Worm (Caenorhabditis elegans) whole organism, late embryonic: ENCODE results near the gene gos-28.

Source experiments
- K02D7.2 ChIP-seq: sonication (generic microtip); optimal IDR thresholded peaks from 2 replicates; lab custom pipeline; 2017; ENCODE audit warnings: mild to moderate bottlenecking, missing genetic modification characterization, missing compliant biosample characterization
- ceh-30 ChIP-seq: fragments of 150-350 bp; optimal IDR thresholded peaks from 2 replicates; lab custom pipeline; 2014; ENCODE audit warnings: missing biosample characterization, missing genetic modification characterization
- ceh-31 ChIP-seq: sonication (generic microtip); optimal IDR thresholded peaks from 2 replicates; lab custom pipeline; 2016; ENCODE audit warnings: missing genetic modification characterization, missing compliant biosample characterization
- ceh-34 ChIP-seq: sonication (generic microtip); optimal IDR thresholded peaks from 2 replicates; lab custom pipeline; 2016; ENCODE audit warnings: mild to moderate bottlenecking, missing genetic modification characterization, missing compliant biosample characterization
- ceh-48 ChIP-seq: sonication (generic microtip); optimal IDR thresholded peaks from 2 replicates; lab custom pipeline; 2016; ENCODE audit warnings: missing genetic modification characterization, inconsistent platforms, missing compliant biosample characterization
- ceh-6 ChIP-seq: fragments of 200-800 bp; sonication (Bioruptor generic); optimal IDR thresholded peaks from 2 replicates; lab custom pipeline; 2018; ENCODE audit warnings: mild to moderate bottlenecking, missing genetic modification characterization, missing compliant biosample characterization
- che-1 ChIP-seq: sonication (generic microtip); optimal IDR thresholded peaks from 2 replicates; lab custom pipeline; 2016; ENCODE audit warnings: mild to moderate bottlenecking, missing genetic modification characterization, missing compliant biosample characterization
- dmd-4 ChIP-seq: sonication (generic microtip); optimal IDR thresholded peaks from 2 replicates; lab custom pipeline; 2016; ENCODE audit warnings: borderline replicate concordance, missing genetic modification characterization, missing compliant biosample characterization
- dve-1 ChIP-seq: sonication (generic microtip); optimal IDR thresholded peaks from 2 replicates; lab custom pipeline; 2017; ENCODE audit warnings: antibody characterized with exemption, mild to moderate bottlenecking, missing genetic modification characterization, missing compliant biosample characterization
- eyg-1 ChIP-seq: sonication (generic microtip); optimal IDR thresholded peaks from 2 replicates; lab custom pipeline; 2016; ENCODE audit warnings: missing genotype, missing genetic modification characterization, missing compliant biosample characterization
- fax-1 ChIP-seq: sonication (generic microtip); optimal IDR thresholded peaks from 2 replicates; lab custom pipeline; 2016; ENCODE audit warnings: missing genotype, missing genetic modification characterization, missing compliant biosample characterization
- fkh-10 ChIP-seq: fragments of 150-350 bp; optimal IDR thresholded peaks from 2 replicates; lab custom pipeline; 2014; ENCODE audit warnings: missing biosample characterization, missing genetic modification reagents, missing genetic modification characterization
- gmeb-2 ChIP-seq: sonication (generic microtip); optimal IDR thresholded peaks from 2 replicates; lab custom pipeline; 2016; ENCODE audit warnings: missing genetic modification characterization, inconsistent platforms, missing compliant biosample characterization
- hlh-15 ChIP-seq: sonication (generic microtip); optimal IDR thresholded peaks from 2 replicates; lab custom pipeline; 2016; ENCODE audit warnings: missing genetic modification characterization, missing compliant biosample characterization
- hlh-30 ChIP-seq: sonication (generic microtip); optimal IDR thresholded peaks from 2 replicates; lab custom pipeline; 2017; ENCODE audit warnings: antibody characterized with exemption, missing genetic modification characterization, missing compliant biosample characterization; ENCODE audit not compliant: insufficient read depth
- lin-11 ChIP-seq: fragments of 200-800 bp; sonication (Bioruptor generic); optimal IDR thresholded peaks from 2 replicates; lab custom pipeline; 2018; ENCODE audit warnings: mild to moderate bottlenecking, missing genetic modification characterization, missing compliant biosample characterization
- madf-2 ChIP-seq: sonication (generic microtip); optimal IDR thresholded peaks from 2 replicates; lab custom pipeline; 2017; ENCODE audit warnings: missing genetic modification characterization, missing compliant biosample characterization
- nfya-1 ChIP-seq: sonication (generic microtip); optimal IDR thresholded peaks from 2 replicates; lab custom pipeline; 2017; ENCODE audit warnings: missing genetic modification characterization, mild to moderate bottlenecking, missing compliant biosample characterization, antibody characterized with exemption, moderate library complexity
- nhr-11 ChIP-seq: fragments of 150-350 bp; optimal IDR thresholded peaks from 2 replicates; lab custom pipeline; 2014; ENCODE audit warnings: missing biosample characterization, missing genetic modification characterization
- nhr-232 ChIP-seq: sonication (generic microtip); optimal IDR thresholded peaks from 2 replicates; lab custom pipeline; 2016; ENCODE audit warnings: missing genetic modification characterization, missing compliant biosample characterization
- npax-4 ChIP-seq: sonication (generic microtip); optimal IDR thresholded peaks from 2 replicates; lab custom pipeline; 2016; ENCODE audit warnings: missing genetic modification characterization, missing compliant biosample characterization
- odd-2 ChIP-seq: sonication (generic microtip); optimal IDR thresholded peaks from 2 replicates; lab custom pipeline; 2017; ENCODE audit warnings: antibody characterized with exemption, mild to moderate bottlenecking, missing genetic modification characterization, missing compliant biosample characterization
- pat-9 ChIP-seq: fragments of 200-800 bp; sonication (Bioruptor generic); optimal IDR thresholded peaks from 2 replicates; lab custom pipeline; 2018; ENCODE audit warnings: mild to moderate bottlenecking, missing genetic modification characterization, moderate library complexity, missing compliant biosample characterization
- pha-2 ChIP-seq: sonication (generic microtip); optimal IDR thresholded peaks from 2 replicates; lab custom pipeline; 2017; ENCODE audit warnings: mild to moderate bottlenecking, missing genetic modification characterization, missing compliant biosample characterization
- pha-4 ChIP-seq: fragments of 150-350 bp; optimal IDR thresholded peaks from 2 replicates; lab custom pipeline; 2018; ENCODE audit warnings: missing biosample characterization, missing genetic modification reagents, missing genetic modification characterization
- pqm-1 ChIP-seq: sonication (generic microtip); optimal IDR thresholded peaks from 2 replicates; lab custom pipeline; 2016; ENCODE audit warnings: missing genetic modification characterization, missing compliant biosample characterization
- pros-1 ChIP-seq: fragments of 150-350 bp; optimal IDR thresholded peaks from 2 replicates; lab custom pipeline; 2014; ENCODE audit warnings: missing biosample characterization, missing genetic modification reagents, missing genetic modification characterization
- ref-2 ChIP-seq: sonication (generic microtip); optimal IDR thresholded peaks from 2 replicates; lab custom pipeline; 2016; ENCODE audit warnings: missing genetic modification characterization, missing compliant biosample characterization
- sox-4 ChIP-seq: sonication (generic microtip); optimal IDR thresholded peaks from 2 replicates; lab custom pipeline; 2017; ENCODE audit warnings: mild to moderate bottlenecking, missing genetic modification characterization, inconsistent platforms, missing compliant biosample characterization
- tbx-2 ChIP-seq: sonication (generic microtip); optimal IDR thresholded peaks from 2 replicates; lab custom pipeline; 2016; ENCODE audit warnings: missing genetic modification characterization, missing compliant biosample characterization
- tbx-7 ChIP-seq: sonication (generic microtip); optimal IDR thresholded peaks from 2 replicates; lab custom pipeline; 2016; ENCODE audit warnings: missing genotype, missing genetic modification characterization, missing compliant biosample characterization
- ttx-3 ChIP-seq: sonication (generic microtip); optimal IDR thresholded peaks from 2 replicates; lab custom pipeline; 2016; ENCODE audit warnings: missing genetic modification reagents, missing genetic modification characterization, missing compliant biosample characterization
- unc-42 ChIP-seq: sonication (generic microtip); optimal IDR thresholded peaks from 2 replicates; lab custom pipeline; 2016; ENCODE audit warnings: missing genotype, missing genetic modification characterization, missing compliant biosample characterization
- unc-86 ChIP-seq: sonication (generic microtip); optimal IDR thresholded peaks from 2 replicates; lab custom pipeline; 2016; ENCODE audit warnings: missing genetic modification characterization, missing compliant biosample characterization
- zip-5 ChIP-seq: sonication (generic microtip); optimal IDR thresholded peaks from 2 replicates; lab custom pipeline; 2016; ENCODE audit warnings: missing genetic modification characterization, missing compliant biosample characterization
- ztf-16 ChIP-seq: sonication (generic microtip); optimal IDR thresholded peaks from 2 replicates; lab custom pipeline; 2017; ENCODE audit warnings: missing genetic modification characterization, missing compliant biosample characterization

The gos-28 gene

DNA sequence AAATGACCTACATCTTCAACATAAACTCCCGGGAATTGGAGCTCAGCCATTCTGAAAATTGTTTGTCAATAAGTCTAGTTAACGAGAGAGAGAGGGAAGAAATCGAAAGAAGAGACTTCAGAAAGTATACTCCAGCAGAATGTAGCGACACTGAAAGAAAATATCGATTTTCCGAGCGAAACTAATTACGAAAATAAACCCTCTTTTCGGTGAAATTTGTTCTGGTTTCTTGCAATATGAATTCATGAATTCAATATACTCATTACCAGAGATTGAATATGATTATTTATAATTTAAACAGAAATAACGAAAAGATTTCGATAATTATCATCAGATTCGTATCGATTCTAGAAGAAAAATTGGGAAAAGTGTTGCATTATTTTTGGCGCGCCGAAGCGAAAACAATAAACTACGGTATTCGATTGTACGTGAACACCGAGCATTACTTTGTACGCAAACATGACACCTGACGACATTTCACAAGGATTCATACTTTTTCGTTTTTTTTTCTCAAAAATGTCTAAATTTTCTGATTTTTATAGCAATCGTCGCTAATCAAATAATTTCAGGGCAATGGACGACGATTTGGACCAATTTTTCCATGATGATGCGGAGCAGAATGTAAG, 32.7 kb upstream of the gos-28 start, which contains the start of the genes hmg-4 and T20B12.3:
hmg-4 (minus strand) TSS at position 51 of the 626 bp plus-strand sequence.
T20B12.3 (plus strand) TSS at position 570 of the 626 bp plus-strand sequence.
- peak; percentile 38 for TF ChIP-seq ceh-31 (tag; lab: Kevin White, UChicago)
- no peak for TF ChIP-seq dmd-4 (tag; lab: Kevin White, UChicago)
- TF ChIP-seq unc-42 (tag; lab: Kevin White, UChicago): peak; percentile 16
- TF ChIP-seq ceh-48 (tag; lab: Kevin White, UChicago): no peak
- TF ChIP-seq nfya-1 (tag; lab: Kevin White, UChicago): peak; percentile 44
- TF ChIP-seq, all 69 proteins: peak for 3

DNA sequence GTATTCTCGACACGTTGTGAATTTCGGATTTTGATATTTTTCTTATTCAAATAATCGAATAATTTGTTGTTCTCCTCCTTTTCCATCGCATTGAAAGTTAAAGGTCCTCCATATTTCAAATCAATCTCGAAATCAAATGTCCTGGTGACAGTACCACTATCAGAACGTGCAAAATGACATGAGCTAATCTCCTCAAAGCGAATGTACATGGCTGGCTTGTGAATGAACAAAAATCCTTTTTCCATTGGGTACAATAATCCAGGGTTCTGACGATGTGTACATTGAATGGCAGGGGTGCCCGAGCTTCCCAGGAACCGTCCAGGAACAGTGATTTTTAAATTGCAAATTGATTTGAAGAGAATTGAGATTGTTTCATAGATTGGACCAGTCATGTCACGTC, 31.1 kb upstream of the gos-28 start:
- TF ChIP-seq pha-4 (tag; lab: Kevin White, UChicago) (no peak), unc-86 (tag; lab: Kevin White, UChicago) (no peak), odd-2 (tag; lab: Kevin White, UChicago) (no peak), zip-5 (no peak), ceh-30 (tag; lab: Kevin White, UChicago) (no peak), unc-42 (tag; lab: Kevin White, UChicago) (no peak), gmeb-2 (tag; lab: Kevin White, UChicago) (no peak), hlh-15 (tag; lab: Kevin White, UChicago) (no peak), ceh-6 (GFP tag; lab: Kevin White, UChicago) (no peak), ceh-48 (tag; lab: Kevin White, UChicago) (no peak)

DNA sequence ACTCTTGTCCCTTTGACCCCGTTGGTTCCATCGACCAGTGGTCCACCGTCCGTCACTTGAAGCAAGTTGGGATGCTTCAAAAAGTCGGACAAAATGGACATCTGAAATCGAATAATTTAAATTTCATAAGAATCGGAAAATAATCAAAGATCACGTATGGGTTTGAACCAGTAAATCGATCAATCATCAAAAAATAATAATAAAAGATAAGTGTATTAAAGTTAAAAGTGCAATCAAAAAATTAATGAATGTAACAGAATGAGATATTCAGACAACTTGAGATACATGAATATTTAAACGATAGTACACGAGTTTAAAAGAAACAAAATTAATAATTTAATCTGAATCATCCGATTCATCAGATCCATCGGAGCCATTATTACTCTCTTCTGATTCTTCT, 30.0 kb upstream of the gos-28 start, which contains the start of gene T20B12.7:
T20B12.7 (minus strand) TSS at position 101 of the 400 bp plus-strand sequence.
- TF ChIP-seq K02D7.2 (tag; lab: Kevin White, UChicago): no peak
- TF ChIP-seq pqm-1 (tag; lab: Kevin White, UChicago): no peak
- TF ChIP-seq nhr-232 (tag; lab: Kevin White, UChicago): no peak
- no peak for TF ChIP-seq dmd-4 (tag; lab: Kevin White, UChicago)
- no peak for TF ChIP-seq sox-4 (tag; lab: Kevin White, UChicago)
- TF ChIP-seq ref-2: no peak
- TF ChIP-seq eyg-1: no peak
- no peak for TF ChIP-seq nhr-11 (tag; lab: Kevin White, UChicago)
- TF ChIP-seq ceh-34 (tag; lab: Kevin White, UChicago): no peak
- TF ChIP-seq dve-1 (tag; lab: Kevin White, UChicago): no peak
- TF ChIP-seq tbx-2 (tag; lab: Kevin White, UChicago): no peak
- TF ChIP-seq npax-4 (tag; lab: Kevin White, UChicago): no peak
- TF ChIP-seq madf-2 (tag; lab: Kevin White, UChicago): no peak
- no peak for TF ChIP-seq pros-1 (tag; lab: Kevin White, UChicago)
- no peak for TF ChIP-seq pha-2 (tag; lab: Kevin White, UChicago)
- no peak for TF ChIP-seq lin-11 (tag; lab: Kevin White, UChicago)
- TF ChIP-seq nfya-1 (tag; lab: Kevin White, UChicago): no peak

DNA sequence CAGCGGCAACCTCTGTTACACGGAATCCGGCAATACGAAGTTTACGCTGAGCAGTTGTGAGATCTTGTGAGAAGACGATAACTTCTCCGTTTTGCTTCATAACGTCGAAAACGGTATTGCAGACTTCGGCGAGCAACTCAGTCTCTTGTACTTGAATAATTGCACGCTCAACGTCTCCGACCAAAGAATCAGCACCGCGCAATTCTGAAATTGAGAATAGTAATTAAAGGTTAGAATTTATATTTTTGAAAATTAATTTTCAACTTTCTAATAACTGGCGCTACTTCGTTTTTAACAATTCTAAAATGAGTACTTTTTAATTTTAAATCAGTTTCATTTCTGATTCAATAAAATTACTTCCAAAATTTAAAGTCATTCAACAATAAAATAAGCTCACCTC, 29.5 kb upstream of the gos-28 start:
- TF ChIP-seq ztf-16 (no peak), ceh-31 (tag; lab: Kevin White, UChicago) (no peak), che-1 (tag; lab: Kevin White, UChicago) (no peak), fkh-10 (GFP tag; lab: Kevin White, UChicago) (no peak), ttx-3 (tag; lab: Kevin White, UChicago) (no peak), pros-1 (tag; lab: Kevin White, UChicago) (no peak), ceh-6 (GFP tag; lab: Kevin White, UChicago) (no peak), pqm-1 (tag; lab: Kevin White, UChicago) (no peak), tbx-7 (tag; lab: Kevin White, UChicago) (no peak), tbx-2 (tag; lab: Kevin White, UChicago) (no peak), odd-2 (tag; lab: Kevin White, UChicago) (no peak), fax-1 (tag; lab: Kevin White, UChicago) (no peak), hlh-30 (tag; lab: Kevin White, UChicago) (no peak), madf-2 (tag; lab: Kevin White, UChicago) (no peak), pat-9 (tag; lab: Kevin White, UChicago) (no peak)
- TF ChIP-seq, all 69 proteins: peak for 0
